Worm (Caenorhabditis elegans): ENCODE measurements around the gene C06C3.12.

C06C3.12 gene

DNA sequence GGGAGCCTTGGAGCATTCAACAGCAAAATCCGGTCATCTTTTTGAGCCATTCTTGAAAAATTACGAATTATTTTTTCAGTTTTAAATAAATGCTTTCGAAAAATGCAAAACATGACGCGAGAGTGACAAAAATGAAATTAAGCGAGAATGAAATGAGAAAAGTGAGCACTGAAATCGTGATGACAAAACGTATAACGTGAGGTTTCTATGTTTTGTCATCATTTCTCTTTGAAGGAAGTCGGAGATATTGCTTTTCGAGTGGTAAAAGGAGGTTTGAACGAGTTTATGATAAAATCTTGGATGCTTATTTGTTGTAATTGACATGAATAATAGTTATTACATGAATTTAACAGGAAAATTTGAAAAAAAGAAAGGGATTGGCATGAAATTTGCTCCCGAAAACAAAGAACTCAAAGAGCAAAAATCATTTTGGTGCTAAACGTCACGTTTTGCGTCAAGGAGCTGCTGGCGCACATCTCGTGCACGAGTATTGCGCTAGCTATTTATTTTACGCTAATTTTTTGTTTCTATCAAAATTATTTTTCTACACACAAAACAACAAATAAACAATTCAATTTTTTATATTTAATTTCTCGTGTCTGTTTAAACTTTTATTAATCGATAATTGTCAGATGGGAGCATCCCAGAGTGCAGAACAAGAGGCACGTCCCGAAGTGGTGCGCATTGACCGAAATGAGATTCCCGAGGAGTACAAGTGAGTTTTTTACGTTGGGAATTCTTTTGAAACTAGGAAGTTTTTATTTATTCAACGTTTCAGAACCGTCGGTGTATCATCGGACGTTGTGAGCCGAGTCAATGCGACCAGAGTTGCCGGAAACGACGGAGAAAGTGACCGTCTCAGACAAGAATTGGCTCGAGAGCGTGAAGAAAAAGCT is 41.7 kb downstream of the C06C3.12 start, which contains the start of the genes gss-1 and chch-3 (continued):
- TF ChIP-seq lin-35 (GFP tag; optimal IDR thresholded peaks at IDR 0.05), result peak; percentile 75 to 81
- TF ChIP-seq nhr-85 (tag), result peak; percentile 80
- peak; percentile 63 for TF ChIP-seq isw-1 (GFP tag; IDR thresholded peaks at IDR 0.05)
- peak; percentile 24 for TF ChIP-seq ceh-8 (GFP tag; optimal IDR thresholded peaks at IDR 0.05)
- TF ChIP-seq nhr-71 (tag; optimal IDR thresholded peaks at IDR 0.05), result peak; percentile 80
- TF ChIP-seq mdl-1 (tag; optimal IDR thresholded peaks at IDR 0.05), result peak in 1 of 2 experiments; percentile 63
- peak; percentile 65 for TF ChIP-seq xbp-1 (tag; optimal IDR thresholded peaks at IDR 0.05)
- TF ChIP-seq efl-1 (optimal IDR thresholded peaks at IDR 0.05), result peak; percentile 68 to 77
- peak; percentile 70 to 96 for TF ChIP-seq efl-1 (GFP tag; optimal IDR thresholded peaks at IDR 0.05 in 1 of 2)
- TF ChIP-seq fkh-8 (tag; optimal IDR thresholded peaks at IDR 0.05), result peak; percentile 42
- TF ChIP-seq ceh-90 (tag; optimal IDR thresholded peaks at IDR 0.05), result no peak
- TF ChIP-seq lin-14 (GFP tag; optimal IDR thresholded peaks at IDR 0.05), result peak; percentile 81
- peak; percentile 33 for TF ChIP-seq egl-13 (tag; optimal IDR thresholded peaks at IDR 0.05)
- peak; percentile 77 for TF ChIP-seq nhr-19 (GFP tag; conservative IDR thresholded peaks at IDR 0.05)
- TF ChIP-seq unc-86 (tag; optimal IDR thresholded peaks at IDR 0.05), result peak; percentile 21
- no peak for TF ChIP-seq unc-98 (GFP tag; IDR thresholded peaks at IDR 0.05)
- peak; percentile 68 for TF ChIP-seq skn-1 (tag; optimal IDR thresholded peaks at IDR 0.05)
- no peak for TF ChIP-seq fkh-4 (tag; optimal IDR thresholded peaks at IDR 0.05; ENCODE audit: borderline replicate concordance)
- peak; percentile 38 for TF ChIP-seq C16A3.4 (tag; optimal IDR thresholded peaks at IDR 0.05)
- peak; percentile 39 for TF ChIP-seq unc-130 (tag; optimal IDR thresholded peaks at IDR 0.05)
- no peak for TF ChIP-seq nhr-84 (tag; optimal IDR thresholded peaks at IDR 0.05)
- peak; percentile 66 for TF ChIP-seq swsn-7 (tag; optimal IDR thresholded peaks at IDR 0.05)
- no peak for TF ChIP-seq efl-3 (GFP tag; optimal IDR thresholded peaks at IDR 0.05)
- peak; percentile 71 to 84 for TF ChIP-seq lsy-2 (tag; optimal IDR thresholded peaks at IDR 0.05)
- TF ChIP-seq unc-30 (tag; optimal IDR thresholded peaks at IDR 0.05), result no peak
- peak; percentile 7 for TF ChIP-seq nhr-77 (tag; optimal IDR thresholded peaks at IDR 0.05)
- peak; percentile 78 for TF ChIP-seq mep-1 (tag; optimal IDR thresholded peaks at IDR 0.05)
- TF ChIP-seq nhr-11 (tag; optimal IDR thresholded peaks at IDR 0.05), result peak; percentile 61
- TF ChIP-seq nhr-90 (tag; optimal IDR thresholded peaks at IDR 0.05; ENCODE audit: poor library complexity), result peak; percentile 28
- TF ChIP-seq tbx-2 (tag; optimal IDR thresholded peaks at IDR 0.05), result peak; percentile 68
- peak; percentile 45 for TF ChIP-seq blmp-1 (tag; optimal IDR thresholded peaks at IDR 0.05)
- peak; percentile 58 for TF ChIP-seq F16B12.6 (tag; optimal IDR thresholded peaks at IDR 0.05)

DNA sequence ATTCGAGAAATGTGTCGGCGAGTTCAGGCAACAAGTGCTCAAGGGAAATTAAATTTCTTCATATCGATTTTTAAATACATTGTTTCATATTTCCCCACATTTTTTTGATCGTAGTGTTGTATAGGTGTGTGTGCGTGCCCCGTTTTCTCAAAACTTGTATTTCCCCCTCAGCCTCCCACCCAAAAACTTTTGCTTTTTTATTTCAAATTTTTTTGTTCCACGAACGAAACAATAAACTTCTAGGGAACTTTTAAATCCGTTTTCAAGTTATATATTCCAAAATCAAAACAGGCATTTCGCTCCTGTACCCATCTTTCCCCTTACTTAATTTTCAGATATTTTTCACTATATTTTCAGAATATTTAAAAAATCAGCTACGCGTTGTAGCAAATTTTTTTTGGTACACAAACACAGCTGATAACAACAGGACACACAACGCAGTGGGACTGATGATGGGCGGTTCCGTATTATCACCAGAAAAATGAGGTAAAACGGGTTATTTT is 43.2 kb downstream of the C06C3.12 start, which contains the start of the genes M176.4 and M176.16:
Gene M176.4, plus strand, starts transcription at position 301 of the 503 bp plus-strand sequence.
Gene M176.16, plus strand, starts transcription at position 453 of the 503 bp plus-strand sequence.
- TF ChIP-seq efl-1 (optimal IDR thresholded peaks at IDR 0.05), result no peak
- TF ChIP-seq efl-1 (GFP tag; optimal IDR thresholded peaks at IDR 0.05 in 1 of 2), result peak in 1 of 2 experiments; percentile 52
- no peak for TF ChIP-seq jun-1 (tag; optimal IDR thresholded peaks at IDR 0.05)
- TF ChIP-seq nhr-85 (tag), result peak; percentile 3
- TF ChIP-seq aha-1 (tag; optimal IDR thresholded peaks at IDR 0.05), result no peak

DNA sequence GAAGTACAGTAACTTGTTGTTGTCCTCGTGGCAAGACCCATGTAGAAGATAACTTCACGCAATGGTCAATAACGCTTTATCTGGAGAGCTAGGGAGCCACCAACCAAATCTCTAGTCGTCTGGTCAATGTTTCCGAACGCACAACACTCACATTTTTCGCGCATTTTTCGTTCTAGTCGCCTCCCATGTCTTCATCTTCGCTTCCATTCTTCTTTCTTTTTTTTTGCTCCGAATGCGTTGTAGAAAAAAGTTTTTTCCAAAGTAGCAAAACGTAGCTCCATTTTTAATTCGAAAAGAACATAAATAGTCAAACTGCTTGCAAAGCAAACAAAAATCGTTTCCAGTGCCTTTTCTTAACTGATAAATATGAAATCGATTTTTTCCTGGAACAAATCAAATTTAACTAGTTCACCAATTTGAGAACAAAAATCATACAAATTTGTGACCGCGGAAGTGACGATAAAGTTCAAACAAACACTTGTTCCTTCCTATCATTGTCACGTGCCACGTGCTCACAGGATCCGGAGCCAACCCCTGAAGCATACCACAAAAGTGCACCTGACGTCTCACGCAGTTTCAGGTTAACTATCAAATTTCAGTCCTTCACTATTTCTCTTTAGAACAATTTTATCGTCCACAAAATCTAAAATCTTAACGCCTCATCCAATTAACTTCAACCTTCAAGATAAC is 44.1 kb downstream of the C06C3.12 start:
- TF ChIP-seq elt-2 (tag; optimal IDR thresholded peaks at IDR 0.05) (peak; percentile 18), nhr-90 (tag; optimal IDR thresholded peaks at IDR 0.05; ENCODE audit: poor library complexity) (no peak)
